Worm (Caenorhabditis elegans) whole organism, young adult: ENCODE data around the gene idhb-1.

Experiments used
- B0035.1 ChIP-seq: sonication (generic microtip); optimal IDR thresholded peaks from 2 replicates; lab custom pipeline; 2016; ENCODE audit warnings: missing genetic modification characterization, mild to moderate bottlenecking, missing compliant biosample characterization, missing genotype, missing genetic modification reagents
- B0261.1 ChIP-seq: sonication (generic microtip); optimal IDR thresholded peaks from 2 replicates; lab custom pipeline; 2016; ENCODE audit warnings: mild to moderate bottlenecking, missing genetic modification characterization, moderate library complexity, missing compliant biosample characterization
- C17E4.6 ChIP-seq: fragments of 200-800 bp; sonication (Bioruptor generic); IDR thresholded peaks from 2 replicates; pipeline ENCODE4 v1.3.6; 2022; ENCODE audit warnings: missing genetic modification reagents, missing genetic modification characterization, missing compliant biosample characterization
- D2030.7 ChIP-seq: fragments of 200-800 bp; sonication (Bioruptor generic); IDR thresholded peaks from 2 replicates; pipeline ENCODE4 v1.3.6; 2022; ENCODE audit warnings: missing genetic modification reagents, missing genetic modification characterization, missing compliant biosample characterization
- F10E7.11 ChIP-seq: sonication (generic microtip); optimal IDR thresholded peaks from 2 replicates; lab custom pipeline; 2017; ENCODE audit warnings: mild to moderate bottlenecking, missing genetic modification characterization, moderate library complexity, missing compliant biosample characterization
- F23B12.7 ChIP-seq: sonication (generic microtip); optimal IDR thresholded peaks from 2 replicates; lab custom pipeline; 2017; ENCODE audit warnings: missing genetic modification characterization, mild to moderate bottlenecking, missing compliant biosample characterization, antibody characterized with exemption, moderate library complexity; ENCODE audit not compliant: insufficient read depth
- T07F8.4 ChIP-seq: sonication (generic microtip); optimal IDR thresholded peaks from 2 replicates; lab custom pipeline; 2016; ENCODE audit warnings: mild to moderate bottlenecking, missing genetic modification characterization, moderate library complexity, missing compliant biosample characterization
- Y56A3A.18 ChIP-seq: fragments of 200-800 bp; sonication (Bioruptor generic); IDR thresholded peaks from 2 replicates; pipeline ENCODE4 v1.3.6; 2022; ENCODE audit warnings: missing genetic modification reagents, missing genetic modification characterization, missing compliant biosample characterization
- aptf-3 ChIP-seq: fragments of 200-800 bp; sonication (Bioruptor generic); IDR thresholded peaks from 2 replicates; pipeline ENCODE4 v1.3.6; 2022; ENCODE audit warnings: missing genetic modification characterization, missing compliant biosample characterization
- attf-6 ChIP-seq: fragments of 200-800 bp; sonication (Bioruptor generic); IDR thresholded peaks from 2 replicates; pipeline ENCODE4 v1.3.6; 2022; ENCODE audit warnings: missing genetic modification reagents, missing genetic modification characterization, missing compliant biosample characterization
- bed-2 ChIP-seq: fragments of 200-800 bp; sonication (Bioruptor generic); IDR thresholded peaks from 2 replicates; pipeline ENCODE4 v1.3.6; 2022; ENCODE audit warnings: missing genetic modification reagents, missing genetic modification characterization, missing compliant biosample characterization
- ceh-79 ChIP-seq: sonication (generic microtip); optimal IDR thresholded peaks from 2 replicates; lab custom pipeline; 2017; ENCODE audit warnings: mild to moderate bottlenecking, missing genetic modification characterization, missing compliant biosample characterization
- die-1 ChIP-seq: sonication (generic microtip); optimal IDR thresholded peaks from 2 replicates; lab custom pipeline; 2016; ENCODE audit warnings: missing genotype, mild to moderate bottlenecking, missing genetic modification characterization, missing compliant biosample characterization
- dox-1 ChIP-seq: fragments of 200-800 bp; sonication (Bioruptor generic); IDR thresholded peaks from 2 replicates; pipeline ENCODE4 v1.3.6; 2022; ENCODE audit warnings: missing genetic modification reagents, missing genetic modification characterization, missing compliant biosample characterization
- dpl-1 ChIP-seq: fragments of 150-350 bp; optimal IDR thresholded peaks from 2 replicates; lab custom pipeline; 2014; ENCODE audit warnings: missing biosample characterization, missing genetic modification reagents, missing genetic modification characterization
- egrh-3 ChIP-seq: fragments of 200-800 bp; sonication (Bioruptor generic); IDR thresholded peaks from 2 replicates; pipeline ENCODE4 v1.3.6; 2022; ENCODE audit warnings: missing genetic modification reagents, missing genetic modification characterization, missing compliant biosample characterization
- ekl-4 ChIP-seq: fragments of 200-800 bp; sonication (Bioruptor generic); IDR thresholded peaks from 2 replicates; pipeline ENCODE4 v1.3.6; 2022; ENCODE audit warnings: missing genetic modification reagents, missing genetic modification characterization, missing compliant biosample characterization
- him-1 ChIP-seq: sonication (generic microtip); optimal IDR thresholded peaks from 2 replicates; lab custom pipeline; 2016; ENCODE audit warnings: missing genotype, missing genetic modification reagents, missing genetic modification characterization, missing compliant biosample characterization
- hmg-1.2 ChIP-seq: fragments of 200-800 bp; sonication (Bioruptor generic); IDR thresholded peaks from 2 replicates; pipeline ENCODE4 v1.3.6; 2022; ENCODE audit warnings: missing genetic modification reagents, missing genetic modification characterization, missing compliant biosample characterization
- hmg-20 ChIP-seq: fragments of 200-800 bp; sonication (Bioruptor generic); IDR thresholded peaks from 2 replicates; pipeline ENCODE4 v1.3.6; 2022; ENCODE audit warnings: missing genetic modification reagents, missing genetic modification characterization, missing compliant biosample characterization
- let-526 ChIP-seq: fragments of 200-800 bp; sonication (Bioruptor generic); IDR thresholded peaks from 2 replicates; pipeline ENCODE4 v1.3.6; 2022; ENCODE audit warnings: missing genetic modification reagents, missing genetic modification characterization, missing compliant biosample characterization
- lin-26 ChIP-seq: fragments of 200-800 bp; sonication (Bioruptor generic); IDR thresholded peaks from 2 replicates; pipeline ENCODE4 v1.3.6; 2022; ENCODE audit warnings: missing genetic modification reagents, missing genetic modification characterization, missing compliant biosample characterization
- lin-35 ChIP-seq, 3 experiments: fragments of 150-350 bp in 2 of 3; sonication (generic microtip) in 1 of 3; optimal IDR thresholded peaks; 2 replicates each; lab custom pipeline; 2014 to 2018; ENCODE audit warnings: missing biosample characterization in 3 of 3, missing genetic modification characterization in 3 of 3, missing genetic modification reagents in 3 of 3
- madf-6 ChIP-seq: fragments of 200-800 bp; sonication (Bioruptor generic); IDR thresholded peaks from 2 replicates; pipeline ENCODE4 v1.3.6; 2022; ENCODE audit warnings: missing genetic modification reagents, missing genetic modification characterization, missing compliant biosample characterization
- mcd-1 ChIP-seq: fragments of 200-800 bp; sonication (Bioruptor generic); IDR thresholded peaks from 2 replicates; pipeline ENCODE4 v1.3.6; 2022; ENCODE audit warnings: missing genetic modification reagents, missing genetic modification characterization, missing compliant biosample characterization
- mel-28 ChIP-seq: sonication (generic microtip); optimal IDR thresholded peaks from 2 replicates; lab custom pipeline; 2016; ENCODE audit warnings: borderline replicate concordance, mild to moderate bottlenecking, missing genetic modification characterization, missing compliant biosample characterization
- nfyb-1 ChIP-seq: fragments of 200-800 bp; sonication (Bioruptor generic); IDR thresholded peaks from 2 replicates; pipeline ENCODE4 v1.3.6; 2022; ENCODE audit warnings: missing genetic modification reagents, missing genetic modification characterization, missing compliant biosample characterization
- pbrm-1 ChIP-seq: fragments of 200-800 bp; sonication (Bioruptor generic); IDR thresholded peaks from 2 replicates; pipeline ENCODE4 v1.3.6; 2022; ENCODE audit warnings: missing genetic modification reagents, missing genetic modification characterization, missing compliant biosample characterization
- pha-4 ChIP-seq: fragments of 150-350 bp; sonication (generic microtip); optimal IDR thresholded peaks from 2 replicates; lab custom pipeline; 2014; ENCODE audit warnings: missing biosample characterization, missing genetic modification reagents, missing genetic modification characterization
- rcor-1 ChIP-seq: fragments of 200-800 bp; sonication (Bioruptor generic); IDR thresholded peaks from 2 replicates; pipeline ENCODE4 v1.3.6; 2022; ENCODE audit warnings: missing genetic modification reagents, missing genetic modification characterization, missing compliant biosample characterization
- rec-8 ChIP-seq, 2 experiments: sonication (generic microtip); optimal IDR thresholded peaks; 2 replicates each; lab custom pipeline; 2016; ENCODE audit warnings: mild to moderate bottlenecking in 2 of 2, missing genetic modification characterization in 2 of 2, missing genetic modification reagents in 2 of 2, missing genotype in 2 of 2, missing biosample characterization in 1 of 2, missing compliant biosample characterization in 1 of 2, moderate library complexity in 1 of 2
- repo-1 ChIP-seq: sonication (generic microtip); optimal IDR thresholded peaks from 2 replicates; lab custom pipeline; 2017; ENCODE audit warnings: mild to moderate bottlenecking, missing genetic modification characterization, missing compliant biosample characterization
- rpc-1 ChIP-seq, 2 experiments: fragments of 150-350 bp in 1 of 2; sonication (generic microtip) in 1 of 2; optimal IDR thresholded peaks; 2 replicates each; lab custom pipeline; 2014 to 2018; ENCODE audit warnings: missing biosample characterization in 1 of 2, missing genetic modification characterization in 1 of 2, missing genetic modification reagents in 1 of 2, missing genotype in 1 of 2
- snpc-1.1 ChIP-seq: sonication (generic microtip); optimal IDR thresholded peaks from 2 replicates; lab custom pipeline; 2017; ENCODE audit warnings: missing genetic modification characterization, mild to moderate bottlenecking, missing compliant biosample characterization, antibody characterized with exemption, moderate library complexity, missing genotype, missing genetic modification reagents; ENCODE audit not compliant: insufficient read depth
- snpc-3.4 ChIP-seq: sonication (generic microtip); optimal IDR thresholded peaks from 2 replicates; lab custom pipeline; 2017; ENCODE audit warnings: missing genetic modification characterization, mild to moderate bottlenecking, missing compliant biosample characterization, antibody characterized with exemption, moderate library complexity, missing genotype, missing genetic modification reagents
- snpc-4 ChIP-seq, 5 experiments: fragments of 150-350 bp in 1 of 5; sonication (generic microtip) in 4 of 5; optimal IDR thresholded peaks; 2 replicates each; lab custom pipeline; 2014 to 2018; ENCODE audit warnings: missing genetic modification characterization in 5 of 5, missing biosample characterization in 3 of 5, antibody characterized with exemption in 2 of 5, mild to moderate bottlenecking in 2 of 5, missing compliant biosample characterization in 2 of 5, missing genotype in 2 of 5, moderate library complexity in 2 of 5, missing genetic modification reagents in 1 of 5
- tbp1 ChIP-seq: fragments of 200-800 bp; sonication (Bioruptor generic); optimal IDR thresholded peaks from 2 replicates; lab custom pipeline; 2018; ENCODE audit warnings: mild to moderate bottlenecking, missing genetic modification characterization, missing compliant biosample characterization
- tbx-9 ChIP-seq: sonication (generic microtip); optimal IDR thresholded peaks from 2 replicates; lab custom pipeline; 2016; ENCODE audit warnings: borderline replicate concordance, missing genetic modification characterization, inconsistent platforms, missing compliant biosample characterization
- unc-62 ChIP-seq: fragments of 150-350 bp; optimal IDR thresholded peaks from 2 replicates; lab custom pipeline; 2014; ENCODE audit warnings: missing biosample characterization, missing genetic modification reagents, missing genetic modification characterization
- ztf-25 ChIP-seq: fragments of 200-800 bp; sonication (Bioruptor generic); IDR thresholded peaks from 2 replicates; pipeline ENCODE4 v1.3.6; 2022; ENCODE audit warnings: missing genetic modification reagents, missing genetic modification characterization, missing compliant biosample characterization
- ztf-6 ChIP-seq: fragments of 200-800 bp; sonication (Bioruptor generic); IDR thresholded peaks from 2 replicates; pipeline ENCODE4 v1.3.6; 2022; ENCODE audit warnings: missing genetic modification reagents, missing genetic modification characterization, missing compliant biosample characterization

idhb-1 gene

ce11 chrX:14136795-14137194, 37.1 kb downstream of the idhb-1 start:
- TF ChIP-seq snpc-4 (GFP tag; optimal IDR thresholded peaks at IDR 0.05; lab: Kevin White, UChicago) (peak; percentile 1), snpc-4 (tag; optimal IDR thresholded peaks at IDR 0.05; lab: Kevin White, UChicago) (peak in 1 of 4 experiments; percentile 49), mcd-1 (GFP tag; lab: Robert Waterston, UW) (0 out of 2 replicates have a peak, but pooled peaks have one; percentile 16), D2030.7 (peak; percentile 88), pbrm-1 (GFP tag; lab: Robert Waterston, UW) (peak; percentile 90), egrh-3 (GFP tag; lab: Robert Waterston, UW) (0 out of 2 replicates have a peak, but pooled peaks have one; percentile 12), madf-6 (0 out of 2 replicates have a peak, but pooled peaks have one; percentile 29), ekl-4 (0 out of 2 replicates have a peak, but pooled peaks have one; percentile 40), rpc-1 (optimal IDR thresholded peaks at IDR 0.05; lab: Kevin White, UChicago) (peak; percentile 47), rpc-1 (tag; optimal IDR thresholded peaks at IDR 0.05; lab: Kevin White, UChicago) (peak; percentile 67), dox-1 (GFP tag; lab: Robert Waterston, UW) (peak; percentile 58), hmg-1.2 (GFP tag; lab: Robert Waterston, UW) (peak; percentile 59), B0261.1 (tag; lab: Kevin White, UChicago) (peak; percentile 70), tbp1 (GFP tag; lab: Kevin White, UChicago) (peak; percentile 90), attf-6 (GFP tag; lab: Robert Waterston, UW) (0 out of 2 replicates have a peak, but pooled peaks have one; percentile 34), nfyb-1 (GFP tag; lab: Robert Waterston, UW) (peak; percentile 52; the same call in 1 of the 2 replicates), lin-26 (peak; percentile 77)

- TF ChIP-seq lin-35 (GFP tag; optimal IDR thresholded peaks at IDR 0.05; lab: Kevin White, UChicago) (no peak), let-526 (GFP tag; lab: Robert Waterston, UW) (no peak), hmg-1.2 (GFP tag; lab: Robert Waterston, UW) (peak; percentile 66), T07F8.4 (tag; lab: Kevin White, UChicago) (no peak), F10E7.11 (tag; lab: Kevin White, UChicago) (no peak), repo-1 (tag; lab: Kevin White, UChicago) (no peak), bed-2 (GFP tag; lab: Robert Waterston, UW) (no peak), C17E4.6 (GFP tag; lab: Robert Waterston, UW) (no peak), rpc-1 (optimal IDR thresholded peaks at IDR 0.05; lab: Kevin White, UChicago) (peak; percentile 81), rpc-1 (tag; optimal IDR thresholded peaks at IDR 0.05; lab: Kevin White, UChicago) (peak; percentile 76), tbx-9 (tag; lab: Kevin White, UChicago) (no peak), pha-4 (tag; lab: Kevin White, UChicago) (no peak), ztf-6 (GFP tag; lab: Robert Waterston, UW) (no peak), dpl-1 (no peak), snpc-1.1 (no peak), aptf-3 (GFP tag; lab: Robert Waterston, UW) (0 out of 2 replicates have a peak, but pooled peaks have one; percentile 30), dox-1 (GFP tag; lab: Robert Waterston, UW) (peak; percentile 62), rec-8 (tag; optimal IDR thresholded peaks at IDR 0.05; lab: Kevin White, UChicago) (peak in 1 of 2 experiments; percentile 0), B0261.1 (tag; lab: Kevin White, UChicago) (peak; percentile 69), hmg-20 (GFP tag; lab: Robert Waterston, UW) (0 out of 2 replicates have a peak, but pooled peaks have one; percentile 12), die-1 (tag; lab: Kevin White, UChicago) (peak; percentile 24), rcor-1 (GFP tag; lab: Robert Waterston, UW) (peak; percentile 22; the same call in 1 of the 2 replicates), ztf-25 (GFP tag; lab: Robert Waterston, UW) (0 out of 2 replicates have a peak, but pooled peaks have one; percentile 37), snpc-4 (GFP tag; optimal IDR thresholded peaks at IDR 0.05; lab: Kevin White, UChicago) (no peak), snpc-4 (tag; optimal IDR thresholded peaks at IDR 0.05; lab: Kevin White, UChicago) (peak in 2 of 4 experiments; percentile 12 to 57), B0035.1 (no peak), unc-62 (GFP tag; lab: Kevin White, UChicago) (no peak), pbrm-1 (GFP tag; lab: Robert Waterston, UW) (peak; percentile 83), snpc-3.4 (tag; lab: Kevin White, UChicago) (peak; percentile 7), D2030.7 (peak; percentile 90), F23B12.7 (tag; lab: Kevin White, UChicago) (peak; percentile 56), madf-6 (0 out of 2 replicates have a peak, but pooled peaks have one; percentile 39), nfyb-1 (GFP tag; lab: Robert Waterston, UW) (peak; percentile 75; the same call in 1 of the 2 replicates), Y56A3A.18 (0 out of 2 replicates have a peak, but pooled peaks have one; percentile 64), lin-26 (peak; percentile 81), ceh-79 (tag; lab: Kevin White, UChicago) (no peak), mel-28 (tag; lab: Kevin White, UChicago) (no peak), him-1 (tag; lab: Kevin White, UChicago) (peak; percentile 60)
These were observed 39.0 kb downstream of the idhb-1 start for ce11 chrX:14134883-14135282.
